Fruit fly (Drosophila melanogaster) whole organism, prepupa: Measurements from ENCODE around the gene CG33170.

Experiments
- Blimp-1 ChIP-seq: fragments of 200-800 bp; sonication (Bioruptor generic); optimal IDR thresholded peaks from 3 replicates; lab custom pipeline; 2017; ENCODE audit warnings: missing biosample characterization, missing genetic modification characterization, mild to moderate bottlenecking, moderate library complexity, missing genetic modification reagents
- CG10631 ChIP-seq: fragments of 200-800 bp; sonication (Bioruptor generic); optimal IDR thresholded peaks from 2 replicates; lab custom pipeline; 2016; ENCODE audit warnings: missing biosample characterization, missing genetic modification characterization
- CG11294 ChIP-seq: fragments of 200-800 bp; sonication (Bioruptor generic); IDR thresholded peaks from 2 replicates; pipeline ENCODE4 v1.3.6; 2022; ENCODE audit warnings: missing biosample characterization, missing genetic modification characterization
- CG11762 ChIP-seq: fragments of 200-800 bp; sonication (Bioruptor generic); optimal IDR thresholded peaks from 3 replicates; lab custom pipeline; 2016; ENCODE audit warnings: missing biosample characterization, missing genetic modification characterization; ENCODE audit not compliant: insufficient read depth
- CG11902 ChIP-seq: fragments of 200-800 bp; sonication (Bioruptor generic); optimal IDR thresholded peaks from 3 replicates; lab custom pipeline; 2016; ENCODE audit warnings: missing biosample characterization, missing genetic modification characterization
- CG15336 ChIP-seq: fragments of 200-800 bp; sonication (Bioruptor generic); IDR thresholded peaks from 2 replicates; pipeline ENCODE4 v1.3.6; 2022; ENCODE audit warnings: missing biosample characterization, missing genetic modification characterization
- CG1621 ChIP-seq: fragments of 200-800 bp; sonication (Bioruptor generic); optimal IDR thresholded peaks from 3 replicates; lab custom pipeline; 2018; ENCODE audit warnings: missing biosample characterization, mild to moderate bottlenecking, missing genetic modification characterization
- CG16779 ChIP-seq: fragments of 200-800 bp; sonication (Bioruptor generic); optimal IDR thresholded peaks from 3 replicates; lab custom pipeline; 2017; ENCODE audit warnings: missing biosample characterization, mild to moderate bottlenecking, missing genetic modification characterization
- CG3032 ChIP-seq: fragments of 200-800 bp; optimal IDR thresholded peaks from 2 replicates; lab custom pipeline; 2019; ENCODE audit warnings: missing biosample characterization, mild to moderate bottlenecking, missing genetic modification characterization, moderate library complexity
- CG32006 ChIP-seq: fragments of 200-800 bp; sonication (Bioruptor generic); optimal IDR thresholded peaks from 3 replicates; lab custom pipeline; 2017; ENCODE audit warnings: missing biosample characterization, mild to moderate bottlenecking, missing genetic modification characterization
- CG34406 ChIP-seq: fragments of 200-800 bp; sonication (Bioruptor generic); optimal IDR thresholded peaks from 3 replicates; lab custom pipeline; 2016; ENCODE audit warnings: missing biosample characterization, missing genetic modification characterization
- CG4318 ChIP-seq: fragments of 200-800 bp; sonication (Bioruptor generic); optimal IDR thresholded peaks from 3 replicates; lab custom pipeline; 2017; ENCODE audit warnings: missing biosample characterization, mild to moderate bottlenecking, missing genetic modification characterization
- CG6276 ChIP-seq: fragments of 200-800 bp; sonication (Bioruptor generic); optimal IDR thresholded peaks from 2 replicates; lab custom pipeline; 2017; ENCODE audit warnings: missing biosample characterization, mild to moderate bottlenecking, missing genetic modification characterization
- CG6808 ChIP-seq: fragments of 200-800 bp; sonication (Bioruptor generic); optimal IDR thresholded peaks from 3 replicates; lab custom pipeline; 2017; ENCODE audit warnings: missing biosample characterization, missing genetic modification characterization, mild to moderate bottlenecking, moderate library complexity, missing genetic modification reagents
- CG6854 ChIP-seq: fragments of 200-800 bp; sonication (Bioruptor generic); optimal IDR thresholded peaks from 2 replicates; lab custom pipeline; 2017; ENCODE audit warnings: missing biosample characterization, mild to moderate bottlenecking, missing genetic modification characterization
- CG8319 ChIP-seq: fragments of 200-800 bp; sonication (Bioruptor generic); optimal IDR thresholded peaks from 3 replicates; lab custom pipeline; 2016; ENCODE audit warnings: missing biosample characterization, missing genetic modification characterization
- CG8632 ChIP-seq: fragments of 200-800 bp; sonication (Bioruptor generic); optimal IDR thresholded peaks from 3 replicates; lab custom pipeline; 2016; ENCODE audit warnings: missing biosample characterization, missing genetic modification characterization
- CG9139 ChIP-seq: fragments of 200-800 bp; sonication (Bioruptor generic); optimal IDR thresholded peaks from 3 replicates; lab custom pipeline; 2017; ENCODE audit warnings: missing biosample characterization, mild to moderate bottlenecking, missing genetic modification characterization
- Eip78C ChIP-seq: fragments of 200-800 bp; sonication (Bioruptor generic); peaks from one replicate; lab custom pipeline; 2016; ENCODE audit warnings: missing biosample characterization, missing genetic modification characterization
- Hr38 ChIP-seq: sonication (Bioruptor generic); optimal IDR thresholded peaks from 2 replicates; lab custom pipeline; 2016; ENCODE audit warnings: missing biosample characterization, missing genetic modification characterization
- Hr39 ChIP-seq: fragments of 200-800 bp; sonication (Bioruptor generic); optimal IDR thresholded peaks from 2 replicates; lab custom pipeline; 2016; ENCODE audit warnings: missing biosample characterization, missing genetic modification characterization
- Met ChIP-seq: fragments of 200-800 bp; sonication (Bioruptor generic); optimal IDR thresholded peaks from 3 replicates; lab custom pipeline; 2016; ENCODE audit warnings: missing biosample characterization, missing genetic modification characterization
- Smox ChIP-seq: fragments of 200-800 bp; sonication (Bioruptor generic); optimal IDR thresholded peaks from 3 replicates; lab custom pipeline; 2016; ENCODE audit warnings: missing biosample characterization, missing genetic modification characterization
- Sox14 ChIP-seq: fragments of 200-800 bp; sonication (Bioruptor generic); optimal IDR thresholded peaks from 3 replicates; lab custom pipeline; 2016; ENCODE audit warnings: missing biosample characterization, missing genetic modification characterization
- acj6 ChIP-seq: fragments of 200-800 bp; sonication (Bioruptor generic); optimal IDR thresholded peaks from 3 replicates; lab custom pipeline; 2016; ENCODE audit warnings: missing biosample characterization, missing genetic modification characterization
- cyc ChIP-seq: fragments of 200-800 bp; sonication (Bioruptor generic); optimal IDR thresholded peaks from 3 replicates; lab custom pipeline; 2016; ENCODE audit warnings: missing biosample characterization, missing genetic modification characterization
- dsx ChIP-seq: fragments of 200-800 bp; optimal IDR thresholded peaks from 3 replicates; lab custom pipeline; 2019; ENCODE audit warnings: missing biosample characterization, mild to moderate bottlenecking, missing genetic modification characterization, moderate library complexity; ENCODE audit not compliant: poor library complexity, severe bottlenecking
- eg ChIP-seq: fragments of 200-800 bp; sonication (Bioruptor generic); IDR thresholded peaks from 3 replicates; pipeline ENCODE4 v1.3.6; 2022; ENCODE audit warnings: missing biosample characterization, missing genetic modification characterization
- esn ChIP-seq: fragments of 200-800 bp; sonication (Bioruptor generic); optimal IDR thresholded peaks from 2 replicates; lab custom pipeline; 2016; ENCODE audit warnings: missing biosample characterization, mild to moderate bottlenecking, missing genetic modification characterization, moderate library complexity
- fd85E ChIP-seq: fragments of 200-800 bp; sonication (Bioruptor generic); optimal IDR thresholded peaks from 3 replicates; lab custom pipeline; 2016; ENCODE audit warnings: missing biosample characterization, missing genetic modification characterization
- fkh ChIP-seq: fragments of 200-800 bp; sonication (Bioruptor generic); optimal IDR thresholded peaks from 3 replicates; lab custom pipeline; 2017; ENCODE audit warnings: missing biosample characterization, mild to moderate bottlenecking, missing genetic modification characterization, moderate library complexity
- net ChIP-seq: fragments of 200-800 bp; sonication (Bioruptor generic); optimal IDR thresholded peaks from 3 replicates; lab custom pipeline; 2016; ENCODE audit warnings: missing biosample characterization, missing genetic modification characterization
- svp ChIP-seq: fragments of 200-800 bp; sonication (Bioruptor generic); peaks from one replicate; lab custom pipeline; 2016; ENCODE audit warnings: missing biosample characterization, missing genetic modification characterization
- vri ChIP-seq: fragments of 200-800 bp; sonication (Bioruptor generic); optimal IDR thresholded peaks from 3 replicates; lab custom pipeline; 2016; ENCODE audit warnings: missing biosample characterization, mild to moderate bottlenecking, missing genetic modification characterization

CG33170 gene

dm6 chr3L:22888591-22889258 lies 24.3 kb downstream of the CG33170 start:
- TF ChIP-seq fkh (GFP tag; lab: Kevin White, UChicago) (peak; percentile 9), svp (GFP tag; lab: Kevin White, UChicago) (peak; percentile 61), Eip78C (peak; percentile 47), Met (no peak)

- no peak for TF ChIP-seq cyc
- TF ChIP-seq Hr38 (GFP tag; lab: Kevin White, UChicago): no peak
- peak; percentile 64 for TF ChIP-seq svp (GFP tag; lab: Kevin White, UChicago)
- no peak for TF ChIP-seq eg (GFP tag; lab: Robert Waterston, UW)
- TF ChIP-seq net (GFP tag; lab: Kevin White, UChicago): no peak
- peak; percentile 42 for TF ChIP-seq vri
- no peak for TF ChIP-seq Met
- TF ChIP-seq Blimp-1: no peak
- TF ChIP-seq CG4318: no peak
These were observed 25.6 kb downstream of the CG33170 start for dm6 chr3L:22890024-22890423.

dm6 chr3L:22891009-22891408 lies 26.6 kb downstream of the CG33170 start:
- TF ChIP-seq vri (peak; percentile 6), Eip78C (no peak)

- no peak for TF ChIP-seq CG8632 (GFP tag; lab: Kevin White, UChicago)
- peak; percentile 92 for TF ChIP-seq fkh (GFP tag; lab: Kevin White, UChicago)
- peak; percentile 38 for TF ChIP-seq Eip78C
- TF ChIP-seq CG1621 (tag; lab: Kevin White, UChicago): no peak
- no peak for TF ChIP-seq CG15336 (GFP tag; lab: Robert Waterston, UW)
- no peak for TF ChIP-seq Hr39 (GFP tag; lab: Kevin White, UChicago)
- no peak for TF ChIP-seq CG8319 (GFP tag; lab: Kevin White, UChicago)
- no peak for TF ChIP-seq Hr38 (GFP tag; lab: Kevin White, UChicago)
- TF ChIP-seq CG16779 (tag; lab: Kevin White, UChicago): no peak
- no peak for TF ChIP-seq CG6808 (GFP tag; lab: Kevin White, UChicago)
These were observed 30.4 kb downstream of the CG33170 start for dm6 chr3L:22894689-22895283.

dm6 chr3L:22898444-22898843 lies 34.0 kb downstream of the CG33170 start, which contains the start of gene CG11131:
Gene CG11131 (plus strand): TSS chr3L:22898744.
- no peak for TF ChIP-seq dsx
- no peak for TF ChIP-seq CG11902 (GFP tag; lab: Kevin White, UChicago)
- no peak for TF ChIP-seq CG3032 (tag; lab: Kevin White, UChicago)
- no peak for TF ChIP-seq fd85E (GFP tag; lab: Kevin White, UChicago)
- no peak for TF ChIP-seq Met
- TF ChIP-seq CG6808 (GFP tag; lab: Kevin White, UChicago): no peak
- TF ChIP-seq CG11294 (GFP tag; lab: Robert Waterston, UW): no peak
- no peak for TF ChIP-seq esn (GFP tag; lab: Kevin White, UChicago)
- no peak for TF ChIP-seq acj6 (GFP tag; lab: Kevin White, UChicago)
- no peak for TF ChIP-seq CG11762 (GFP tag; lab: Kevin White, UChicago)

dm6 chr3L:22901612-22902011 lies 37.2 kb downstream of the CG33170 start, which contains the start of gene BoYb:
Gene BoYb (plus strand): TSS chr3L:22901912.
- no peak for TF ChIP-seq CG9139 (GFP tag; lab: Kevin White, UChicago)
- TF ChIP-seq CG11294 (GFP tag; lab: Robert Waterston, UW): no peak
- no peak for TF ChIP-seq Hr39 (GFP tag; lab: Kevin White, UChicago)
- TF ChIP-seq Smox (GFP tag; lab: Kevin White, UChicago): no peak
- TF ChIP-seq net (GFP tag; lab: Kevin White, UChicago): no peak
- no peak for TF ChIP-seq CG34406
- no peak for TF ChIP-seq Sox14 (GFP tag; lab: Kevin White, UChicago)
- no peak for TF ChIP-seq CG6854 (GFP tag; lab: Kevin White, UChicago)
- TF ChIP-seq CG10631 (GFP tag; lab: Kevin White, UChicago): no peak
- no peak for TF ChIP-seq CG6276 (GFP tag; lab: Kevin White, UChicago)
- TF ChIP-seq CG32006 (GFP tag; lab: Kevin White, UChicago): no peak
- TF ChIP-seq Eip78C: no peak
